Fruit fly (Drosophila melanogaster): ENCODE results near the gene Pkc98E.

Pkc98E gene

DNA sequence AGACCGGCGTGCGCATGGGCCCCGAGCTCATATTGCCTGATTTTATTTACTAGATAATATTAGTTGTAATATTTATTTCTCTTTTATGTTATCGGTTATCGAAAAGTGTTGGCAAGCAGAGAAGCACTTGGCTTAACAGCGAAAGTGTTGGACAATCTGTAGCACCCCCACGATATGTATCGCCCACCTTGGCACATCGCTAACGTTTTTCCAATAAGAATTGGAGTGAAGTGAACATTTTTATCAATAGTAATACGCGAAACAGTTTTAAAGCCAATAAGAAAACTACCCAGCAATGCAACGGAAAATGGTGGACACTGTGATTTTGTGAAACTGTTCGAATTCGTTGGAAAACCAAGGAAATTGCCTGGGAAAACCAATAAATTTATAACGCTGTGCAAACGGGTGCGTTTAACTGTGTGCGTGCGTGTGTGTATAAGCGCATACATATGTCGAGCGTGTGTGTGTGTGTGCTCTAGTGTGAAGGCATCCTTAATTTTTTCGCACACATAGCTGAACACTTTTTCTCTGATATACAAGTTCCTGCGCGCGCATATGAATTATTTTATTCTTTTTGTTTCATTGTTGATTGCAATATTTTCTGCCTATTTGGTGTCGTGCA lies at the start of gene Pkc98E, which contains the start of gene Slu7 (continued):
- TF ChIP-seq eyg (GFP tag; optimal IDR thresholded peaks at IDR 0.05) (peak; percentile 45), nau (GFP tag; optimal IDR thresholded peaks at IDR 0.05) (no peak), CG13894 (tag; optimal IDR thresholded peaks at IDR 0.05) (no peak), Lhr (GFP tag; optimal IDR thresholded peaks at IDR 0.05) (peak; percentile 47), Hmx (GFP tag; optimal IDR thresholded peaks at IDR 0.05) (no peak), HLHmδ (GFP tag; optimal IDR thresholded peaks at IDR 0.05) (no peak), CG7839 (tag; optimal IDR thresholded peaks at IDR 0.05) (peak; percentile 31), Six4 (GFP tag; optimal IDR thresholded peaks at IDR 0.05) (no peak), TFAM (GFP tag; optimal IDR thresholded peaks at IDR 0.05) (no peak), ato (GFP tag; IDR thresholded peaks at IDR 0.05; ENCODE audit: partially characterized antibody) (peak; percentile 82), caup (GFP tag; optimal IDR thresholded peaks at IDR 0.05; ENCODE audit: severe bottlenecking) (peak; percentile 72), vvl (GFP tag; IDR thresholded peaks at IDR 0.05) (peak; percentile 80), trem (tag; optimal IDR thresholded peaks at IDR 0.05) (peak; percentile 61), BtbVII (GFP tag; optimal IDR thresholded peaks at IDR 0.05) (no peak), ro (GFP tag; IDR thresholded peaks at IDR 0.05) (no peak), ap (GFP tag; IDR thresholded peaks at IDR 0.05) (no peak), HHEX (GFP tag; optimal IDR thresholded peaks at IDR 0.05) (peak; percentile 4), bowl (GFP tag; IDR thresholded peaks at IDR 0.05) (no peak), CG17829 (tag; optimal IDR thresholded peaks at IDR 0.05) (peak; percentile 51), Drgx (GFP tag; IDR thresholded peaks at IDR 0.05) (no peak), gcm (GFP tag; optimal IDR thresholded peaks at IDR 0.05) (no peak), CG5953 (GFP tag; IDR thresholded peaks at IDR 0.05) (no peak), pnt (GFP tag; optimal IDR thresholded peaks at IDR 0.05) (no peak), CG34376 (GFP tag; optimal IDR thresholded peaks at IDR 0.05) (peak; percentile 68), CG9215 (GFP tag; IDR thresholded peaks at IDR 0.05) (peak; percentile 65), ab (GFP tag; optimal IDR thresholded peaks at IDR 0.05) (no peak), ERR (GFP tag; optimal IDR thresholded peaks at IDR 0.05) (peak; percentile 42), dan (GFP tag; IDR thresholded peaks at IDR 0.05) (no peak), pita (GFP tag; optimal IDR thresholded peaks at IDR 0.05) (no peak), Dfd (GFP tag; optimal IDR thresholded peaks at IDR 0.05) (no peak), en (GFP tag; optimal IDR thresholded peaks at IDR 0.05) (no peak), ems (GFP tag; optimal IDR thresholded peaks at IDR 0.05) (peak; percentile 49), abd-A (tag; optimal IDR thresholded peaks at IDR 0.05) (no peak), CG10366 (GFP tag; IDR thresholded peaks at IDR 0.05) (peak; percentile 46), Hr3 (GFP tag; optimal IDR thresholded peaks at IDR 0.05) (peak; percentile 24), pan (optimal IDR thresholded peaks at IDR 0.05) (no peak), pan (GFP tag; optimal IDR thresholded peaks at IDR 0.05 in 1 of 2, IDR thresholded peaks at IDR 0.05 in 1 of 2) (no peak)

DNA sequence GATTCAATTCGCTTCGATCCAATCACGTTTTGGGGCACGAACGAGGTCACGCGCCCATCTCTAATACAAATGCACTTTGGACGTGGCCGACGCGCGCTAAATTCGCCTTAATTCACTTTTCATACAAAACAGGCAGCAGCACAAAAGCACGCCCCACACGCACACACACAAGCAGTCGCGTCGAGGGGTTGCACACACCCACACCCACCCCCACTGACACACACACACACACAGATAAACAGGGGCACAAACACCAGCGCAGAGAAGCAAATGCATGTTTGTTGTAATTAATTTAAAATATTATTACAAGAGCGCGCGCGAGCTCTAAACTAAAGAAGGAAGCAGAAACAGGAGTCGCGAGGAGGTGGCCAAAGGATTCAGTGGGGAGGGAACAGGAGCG lies 49.6 kb upstream of the Pkc98E start:
- TF ChIP-seq CG11456 (GFP tag; IDR thresholded peaks at IDR 0.05) (0 out of 3 replicates have a peak, but pooled peaks have one; percentile 5), Med (GFP tag) (peak; percentile 12), Ets65A (GFP tag) (peak; percentile 69), Hmx (GFP tag; optimal IDR thresholded peaks at IDR 0.05) (no peak)

DNA sequence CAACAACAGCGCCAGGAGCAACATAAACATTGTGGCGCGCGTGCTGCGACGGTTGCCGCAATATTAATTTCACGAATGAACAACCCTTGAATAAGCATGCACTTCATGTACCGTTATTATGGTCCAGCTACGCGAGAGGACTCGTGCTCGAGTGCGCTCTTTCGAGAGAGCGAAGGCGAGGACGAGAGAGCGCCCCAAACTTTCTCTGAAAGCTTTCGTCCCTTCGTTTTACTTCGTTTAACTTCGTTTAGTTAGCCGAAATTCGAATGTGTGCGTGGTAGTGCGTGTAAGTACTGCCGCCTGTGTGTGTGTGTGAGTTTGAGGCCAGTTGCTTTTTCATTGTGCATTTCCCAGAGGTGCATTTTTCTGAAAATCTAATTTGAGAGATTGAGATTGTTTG lies 48.3 kb upstream of the Pkc98E start:
- peak; percentile 48 to 53 for TF ChIP-seq Trl (optimal IDR thresholded peaks at IDR 0.05)
- TF ChIP-seq Trl (GFP tag; optimal IDR thresholded peaks at IDR 0.05): no peak
- no peak for TF ChIP-seq NC2β (GFP tag; optimal IDR thresholded peaks at IDR 0.05)
- TF ChIP-seq ap (GFP tag; IDR thresholded peaks at IDR 0.05): no peak
- TF ChIP-seq cg (GFP tag; optimal IDR thresholded peaks at IDR 0.05): peak; percentile 15
- no peak for TF ChIP-seq sens-2 (GFP tag; IDR thresholded peaks at IDR 0.05)
- peak; percentile 95 for TF ChIP-seq Deaf1 (tag; optimal IDR thresholded peaks at IDR 0.05)
- TF ChIP-seq CG11723 (GFP tag; optimal IDR thresholded peaks at IDR 0.05): no peak
